Worm (Caenorhabditis elegans) whole organism, young adult: Measurements from ENCODE around the gene F16B12.6.

Experiments used
- C17E4.6 ChIP-seq: fragments of 200-800 bp; sonication (Bioruptor generic); IDR thresholded peaks from 2 replicates; pipeline ENCODE4 v1.3.6; 2022; ENCODE audit warnings: missing genetic modification reagents, missing genetic modification characterization, missing compliant biosample characterization
- ama-1 ChIP-seq, 3 experiments: fragments of 150-350 bp in 1 of 3; sonication (generic microtip) in 2 of 3; optimal IDR thresholded peaks; 2 replicates each; lab custom pipeline; 2014 to 2018; ENCODE audit warnings: missing biosample characterization in 2 of 3, missing genetic modification characterization in 2 of 3, missing genetic modification reagents in 2 of 3
- bed-2 ChIP-seq: fragments of 200-800 bp; sonication (Bioruptor generic); IDR thresholded peaks from 2 replicates; pipeline ENCODE4 v1.3.6; 2022; ENCODE audit warnings: missing genetic modification reagents, missing genetic modification characterization, missing compliant biosample characterization
- ceh-58 ChIP-seq: fragments of 200-800 bp; sonication (Bioruptor generic); IDR thresholded peaks from 2 replicates; pipeline ENCODE4 v1.3.6; 2022; ENCODE audit warnings: missing genetic modification characterization, missing compliant biosample characterization
- lag-1 ChIP-seq: fragments of 200-800 bp; sonication (Bioruptor generic); IDR thresholded peaks from 2 replicates; pipeline ENCODE4 v1.3.6; 2022; ENCODE audit warnings: missing genetic modification reagents, missing genetic modification characterization, missing compliant biosample characterization
- let-526 ChIP-seq: fragments of 200-800 bp; sonication (Bioruptor generic); IDR thresholded peaks from 2 replicates; pipeline ENCODE4 v1.3.6; 2022; ENCODE audit warnings: missing genetic modification reagents, missing genetic modification characterization, missing compliant biosample characterization
- madf-8 ChIP-seq: fragments of 200-800 bp; sonication (Bioruptor generic); conservative IDR thresholded peaks from 2 replicates; pipeline ENCODE4 v1.3.6; 2022; ENCODE audit warnings: missing genetic modification reagents, missing genetic modification characterization, missing compliant biosample characterization
- pha-4 ChIP-seq: fragments of 150-350 bp; sonication (generic microtip); optimal IDR thresholded peaks from 2 replicates; lab custom pipeline; 2014; ENCODE audit warnings: missing biosample characterization, missing genetic modification reagents, missing genetic modification characterization
- rpc-1 ChIP-seq, 2 experiments: fragments of 150-350 bp in 1 of 2; sonication (generic microtip) in 1 of 2; optimal IDR thresholded peaks; 2 replicates each; lab custom pipeline; 2014 to 2018; ENCODE audit warnings: missing biosample characterization in 1 of 2, missing genetic modification characterization in 1 of 2, missing genetic modification reagents in 1 of 2, missing genotype in 1 of 2
- tbp1 ChIP-seq: fragments of 200-800 bp; sonication (Bioruptor generic); optimal IDR thresholded peaks from 2 replicates; lab custom pipeline; 2018; ENCODE audit warnings: mild to moderate bottlenecking, missing genetic modification characterization, missing compliant biosample characterization
- unc-130 ChIP-seq: sonication (generic microtip); optimal IDR thresholded peaks from 2 replicates; lab custom pipeline; 2016; ENCODE audit warnings: missing genetic modification reagents, missing genetic modification characterization, missing compliant biosample characterization
- unc-62 ChIP-seq: fragments of 150-350 bp; optimal IDR thresholded peaks from 2 replicates; lab custom pipeline; 2014; ENCODE audit warnings: missing biosample characterization, missing genetic modification reagents, missing genetic modification characterization

ce11 chrX:14125870-14126269 lies 23.8 kb downstream of the F16B12.6 start, which contains the start of gene F28H6.6:
- TF ChIP-seq bed-2, result no peak
- TF ChIP-seq C17E4.6 (GFP tag; lab: Robert Waterston, UW), result no peak
- TF ChIP-seq ceh-58 (GFP tag; lab: Robert Waterston, UW), result no peak
- no peak for TF ChIP-seq let-526 (GFP tag; lab: Robert Waterston, UW)
- TF ChIP-seq lag-1 (GFP tag; lab: Robert Waterston, UW), result no peak
- no peak for TF ChIP-seq madf-8 (GFP tag; lab: Robert Waterston, UW)
- no peak for TF ChIP-seq tbp1
- TF ChIP-seq rpc-1 (optimal IDR thresholded peaks at IDR 0.05; lab: Kevin White, UChicago), result no peak
- TF ChIP-seq rpc-1 (tag; optimal IDR thresholded peaks at IDR 0.05; lab: Kevin White, UChicago), result no peak
- no peak for TF ChIP-seq pha-4
- TF ChIP-seq unc-130 (GFP tag; lab: Kevin White, UChicago), result no peak
- no peak for TF ChIP-seq ama-1 (optimal IDR thresholded peaks at IDR 0.05; lab: Kevin White, UChicago)
- TF ChIP-seq ama-1 (GFP tag; optimal IDR thresholded peaks at IDR 0.05; lab: Kevin White, UChicago), result no peak
- no peak for TF ChIP-seq unc-62 (GFP tag; lab: Kevin White, UChicago)
